Worm (Caenorhabditis elegans): ENCODE measurements around the gene nhr-155.

ce11 chrV:543169-543568 lies 3.9 kb downstream of the nhr-155 start, which contains the start of gene C14C6.3:
- TF ChIP-seq lir-1 (GFP tag; conservative IDR thresholded peaks at IDR 0.05) (no peak), mes-4 (tag; optimal IDR thresholded peaks at IDR 0.05) (no peak), ceh-100 (GFP tag; IDR thresholded peaks at IDR 0.05) (no peak), Y95B8A.8 (GFP tag; IDR thresholded peaks at IDR 0.05) (no peak), rec-8 (tag; optimal IDR thresholded peaks at IDR 0.05) (no peak), cebp-2 (GFP tag; IDR thresholded peaks at IDR 0.05) (no peak), let-607 (tag; optimal IDR thresholded peaks at IDR 0.05) (no peak)
